Fruit fly (Drosophila melanogaster) whole organism, embryonic: ENCODE results near the gene Dpm2.
A peak's percentile ranks its signal among the peaks of the same experiment; 100 is the strongest.

Experiments used
- Bgb ChIP-seq: fragments of 200-800 bp; sonication (Bioruptor generic); IDR thresholded peaks from 2 replicates; pipeline ENCODE4 v1.3.6; 2022; ENCODE audit warnings: missing biosample characterization, missing genetic modification characterization; ENCODE audit not compliant: partially characterized antibody
- Blimp-1 ChIP-seq: fragments of 200-800 bp; sonication (Bioruptor generic); optimal IDR thresholded peaks from 3 replicates; lab custom pipeline; 2018; ENCODE audit warnings: missing biosample characterization, missing genetic modification characterization, mild to moderate bottlenecking, moderate library complexity, missing genetic modification reagents
- BtbVII ChIP-seq: fragments of 200-800 bp; sonication (Bioruptor generic); optimal IDR thresholded peaks from 3 replicates; lab custom pipeline; 2017; ENCODE audit warnings: missing biosample characterization, mild to moderate bottlenecking, missing genetic modification characterization
- CG10979 ChIP-seq: fragments of 200-800 bp; sonication (Bioruptor generic); optimal IDR thresholded peaks from 2 replicates; lab custom pipeline; 2018; ENCODE audit warnings: missing biosample characterization, mild to moderate bottlenecking, missing genetic modification characterization, moderate library complexity
- CG11247 ChIP-seq: fragments of 200-800 bp; sonication (Bioruptor generic); IDR thresholded peaks from 2 replicates; pipeline ENCODE4 v1.3.6; 2022; ENCODE audit warnings: missing biosample characterization, missing genetic modification characterization
- CG13287 ChIP-seq: fragments of 200-800 bp; sonication (Bioruptor generic); IDR thresholded peaks from 2 replicates; pipeline ENCODE4 v1.3.6; 2022; ENCODE audit warnings: missing biosample characterization, missing genetic modification characterization; ENCODE audit not compliant: partially characterized antibody
- CG15601 ChIP-seq: fragments of 200-800 bp; sonication (Bioruptor generic); optimal IDR thresholded peaks from 3 replicates; lab custom pipeline; 2019; ENCODE audit warnings: missing biosample characterization, mild to moderate bottlenecking, missing genetic modification characterization, moderate library complexity
- CG1602 ChIP-seq: fragments of 200-800 bp; sonication (Bioruptor generic); optimal IDR thresholded peaks from 3 replicates; lab custom pipeline; 2016; ENCODE audit warnings: missing biosample characterization, missing genetic modification characterization
- CG18476 ChIP-seq: fragments of 200-800 bp; sonication (Bioruptor generic); optimal IDR thresholded peaks from 2 replicates; lab custom pipeline; 2016; ENCODE audit warnings: missing biosample characterization, mild to moderate bottlenecking, missing genetic modification characterization
- CG2116 ChIP-seq: fragments of 200-800 bp; sonication (Bioruptor generic); optimal IDR thresholded peaks from 3 replicates; lab custom pipeline; 2018; ENCODE audit warnings: missing biosample characterization, mild to moderate bottlenecking, missing genetic modification characterization
- CG2678 ChIP-seq: fragments of 200-800 bp; sonication (Bioruptor generic); optimal IDR thresholded peaks from 3 replicates; lab custom pipeline; 2019; ENCODE audit warnings: missing biosample characterization, mild to moderate bottlenecking, missing genetic modification characterization, moderate library complexity
- CG30431 ChIP-seq: fragments of 200-800 bp; sonication (Bioruptor generic); optimal IDR thresholded peaks from 2 replicates; lab custom pipeline; 2017; ENCODE audit warnings: missing biosample characterization, missing genetic modification characterization
- CG31224 ChIP-seq: fragments of 200-800 bp; sonication (Bioruptor generic); IDR thresholded peaks from 2 replicates; pipeline ENCODE4 v1.3.6; 2022; ENCODE audit warnings: missing biosample characterization, missing genetic modification characterization
- CG4360 ChIP-seq: fragments of 200-800 bp; sonication (Bioruptor generic); IDR thresholded peaks from 2 replicates; pipeline ENCODE4 v1.3.6; 2022; ENCODE audit warnings: missing biosample characterization, missing genetic modification characterization
- CG6254 ChIP-seq: fragments of 200-800 bp; sonication (Bioruptor generic); optimal IDR thresholded peaks from 3 replicates; lab custom pipeline; 2017; ENCODE audit warnings: mild to moderate bottlenecking, missing biosample characterization, missing genetic modification reagents, missing genetic modification characterization
- CG6765 ChIP-seq: fragments of 200-800 bp; sonication (Bioruptor generic); optimal IDR thresholded peaks from 3 replicates; lab custom pipeline; 2017; ENCODE audit warnings: missing biosample characterization, mild to moderate bottlenecking, missing genetic modification characterization
- CG6791 ChIP-seq: fragments of 200-800 bp; sonication (Bioruptor generic); IDR thresholded peaks from 3 replicates; pipeline ENCODE4 v1.3.6; 2022; ENCODE audit warnings: missing biosample characterization, missing genetic modification characterization; ENCODE audit not compliant: partially characterized antibody
- CG8281 ChIP-seq: fragments of 200-800 bp; sonication (Bioruptor generic); optimal IDR thresholded peaks from 2 replicates; lab custom pipeline; 2018; ENCODE audit warnings: missing biosample characterization, mild to moderate bottlenecking, missing genetic modification characterization, moderate library complexity
- CTCF ChIP-seq: fragments of 200-800 bp; sonication (Bioruptor generic); optimal IDR thresholded peaks from 2 replicates; lab custom pipeline; 2017; ENCODE audit warnings: missing biosample characterization, mild to moderate bottlenecking, missing genetic modification characterization, moderate library complexity
- CkIIα-i1 ChIP-seq: fragments of 200-800 bp; sonication (Bioruptor generic); IDR thresholded peaks from 2 replicates; pipeline ENCODE4 v1.3.6; 2022; ENCODE audit warnings: missing biosample characterization, missing genetic modification characterization
- CoRest ChIP-seq: fragments of 200-800 bp; sonication (Bioruptor generic); optimal IDR thresholded peaks from 3 replicates; lab custom pipeline; 2018; ENCODE audit warnings: missing biosample characterization, mild to moderate bottlenecking, missing genetic modification characterization, moderate library complexity
- HLHmδ ChIP-seq: fragments of 200-800 bp; sonication (Bioruptor generic); optimal IDR thresholded peaks from 2 replicates; lab custom pipeline; 2018; ENCODE audit warnings: missing biosample characterization, mild to moderate bottlenecking, missing genetic modification characterization, moderate library complexity
- Hr51 ChIP-seq, 2 experiments: fragments of 200-800 bp; sonication (Bioruptor generic); optimal IDR thresholded peaks; 2 replicates in 1 of 2; 3 replicates in 1 of 2; lab custom pipeline; 2016 to 2018; ENCODE audit warnings: missing biosample characterization in 2 of 2, missing genetic modification characterization in 2 of 2, mild to moderate bottlenecking in 1 of 2, moderate library complexity in 1 of 2
- Jarid2 ChIP-seq: fragments of 200-800 bp; sonication (Bioruptor generic); optimal IDR thresholded peaks from 3 replicates; lab custom pipeline; 2017; ENCODE audit warnings: mild to moderate bottlenecking, missing biosample characterization, missing genetic modification reagents, missing genetic modification characterization
- Lhr ChIP-seq: fragments of 200-800 bp; sonication (Bioruptor generic); optimal IDR thresholded peaks from 3 replicates; lab custom pipeline; 2017; ENCODE audit warnings: mild to moderate bottlenecking, missing biosample characterization, missing genetic modification reagents, missing genetic modification characterization
- Nf-YB ChIP-seq: fragments of 200-800 bp; sonication (Bioruptor generic); optimal IDR thresholded peaks from 3 replicates; lab custom pipeline; 2019; ENCODE audit warnings: missing biosample characterization, mild to moderate bottlenecking, missing genetic modification characterization, moderate library complexity
- Opbp ChIP-seq: fragments of 200-800 bp; sonication (Bioruptor generic); IDR thresholded peaks from 3 replicates; pipeline ENCODE4 v1.3.6; 2022; ENCODE audit warnings: missing biosample characterization, missing genetic modification characterization; ENCODE audit not compliant: partially characterized antibody
- Pdp1 ChIP-seq, 2 experiments: fragments of 200-800 bp; sonication (Bioruptor generic); optimal IDR thresholded peaks; 3 replicates each; lab custom pipeline; 2016; ENCODE audit warnings: missing biosample characterization in 2 of 2, missing genetic modification characterization in 2 of 2, mild to moderate bottlenecking in 1 of 2, moderate library complexity in 1 of 2
- Sox102F ChIP-seq: fragments of 200-800 bp; sonication (Bioruptor generic); optimal IDR thresholded peaks from 2 replicates; lab custom pipeline; 2018; ENCODE audit warnings: missing biosample characterization, mild to moderate bottlenecking, missing genetic modification characterization, moderate library complexity
- Vsx1 ChIP-seq: fragments of 200-800 bp; sonication (Bioruptor generic); optimal IDR thresholded peaks from 2 replicates; lab custom pipeline; 2017; ENCODE audit warnings: missing biosample characterization, mild to moderate bottlenecking, missing genetic modification characterization, missing genetic modification reagents
- chm ChIP-seq: fragments of 200-800 bp; sonication (Bioruptor generic); IDR thresholded peaks from 2 replicates; pipeline ENCODE4 v1.3.6; 2022; ENCODE audit warnings: missing biosample characterization, missing genetic modification characterization
- crc ChIP-seq: fragments of 200-800 bp; sonication (Bioruptor generic); optimal IDR thresholded peaks from 2 replicates; lab custom pipeline; 2016; ENCODE audit warnings: missing biosample characterization, missing genetic modification characterization
- crol ChIP-seq: fragments of 200-800 bp; sonication (Bioruptor generic); IDR thresholded peaks from 2 replicates; pipeline ENCODE4 v1.3.6; 2022; ENCODE audit warnings: missing biosample characterization, missing genetic modification characterization
- dmrt99B ChIP-seq: fragments of 200-800 bp; sonication (Bioruptor generic); optimal IDR thresholded peaks from 2 replicates; lab custom pipeline; 2018; ENCODE audit warnings: missing biosample characterization, mild to moderate bottlenecking, missing genetic modification characterization, moderate library complexity
- fd3F ChIP-seq: fragments of 200-800 bp; sonication (Bioruptor generic); optimal IDR thresholded peaks from 2 replicates; lab custom pipeline; 2018; ENCODE audit warnings: missing biosample characterization, mild to moderate bottlenecking, missing genetic modification characterization, moderate library complexity
- ftz-f1 ChIP-seq: fragments of 200-800 bp; sonication (Bioruptor generic); optimal IDR thresholded peaks from 2 replicates; lab custom pipeline; 2016; ENCODE audit warnings: missing biosample characterization, missing genetic modification characterization
- gem ChIP-seq: fragments of 200-800 bp; sonication (Bioruptor generic); optimal IDR thresholded peaks from 2 replicates; lab custom pipeline; 2019; ENCODE audit warnings: missing biosample characterization, mild to moderate bottlenecking, missing genetic modification characterization, moderate library complexity
- jumu ChIP-seq: fragments of 200-800 bp; sonication (Bioruptor generic); optimal IDR thresholded peaks from 3 replicates; lab custom pipeline; 2016; ENCODE audit warnings: missing biosample characterization, missing genetic modification characterization
- lmd ChIP-seq: fragments of 200-800 bp; sonication (Bioruptor generic); IDR thresholded peaks from 2 replicates; pipeline ENCODE4 v1.3.6; 2022; ENCODE audit warnings: missing biosample characterization, missing genetic modification characterization
- luna ChIP-seq: fragments of 200-800 bp; sonication (Bioruptor generic); optimal IDR thresholded peaks from 2 replicates; lab custom pipeline; 2016; ENCODE audit warnings: missing biosample characterization, missing genetic modification characterization
- oc ChIP-seq: fragments of 200-800 bp; sonication (Bioruptor generic); optimal IDR thresholded peaks from 2 replicates; lab custom pipeline; 2018; ENCODE audit warnings: missing biosample characterization, mild to moderate bottlenecking, missing genetic modification characterization, moderate library complexity
- phol ChIP-seq: fragments of 200-800 bp; sonication (Bioruptor generic); optimal IDR thresholded peaks from 3 replicates; lab custom pipeline; 2018; ENCODE audit warnings: missing biosample characterization, mild to moderate bottlenecking, missing genetic modification characterization, moderate library complexity
- psq ChIP-seq: fragments of 200-800 bp; sonication (Bioruptor generic); optimal IDR thresholded peaks from 2 replicates; lab custom pipeline; 2017; ENCODE audit warnings: missing biosample characterization, missing genetic modification characterization
- pzg ChIP-seq: fragments of 200-800 bp; sonication (Bioruptor generic); optimal IDR thresholded peaks from 3 replicates; lab custom pipeline; 2018; ENCODE audit warnings: missing biosample characterization, mild to moderate bottlenecking, missing genetic modification characterization, moderate library complexity
- sens ChIP-seq: fragments of 200-800 bp; sonication (Bioruptor generic); peaks from one replicate; lab custom pipeline; 2016; ENCODE audit warnings: missing biosample characterization, missing genetic modification characterization
- stwl ChIP-seq: fragments of 200-800 bp; sonication (Bioruptor generic); optimal IDR thresholded peaks from 3 replicates; lab custom pipeline; 2018; ENCODE audit warnings: missing biosample characterization, mild to moderate bottlenecking, missing genetic modification characterization, moderate library complexity
- tna ChIP-seq: fragments of 200-800 bp; sonication (Bioruptor generic); IDR thresholded peaks from 2 replicates; pipeline ENCODE4 v1.3.6; 2022; ENCODE audit warnings: missing biosample characterization, missing genetic modification characterization; ENCODE audit not compliant: partially characterized antibody
- trem ChIP-seq: fragments of 200-800 bp; optimal IDR thresholded peaks from 3 replicates; lab custom pipeline; 2019; ENCODE audit warnings: missing biosample characterization, mild to moderate bottlenecking, missing genetic modification characterization, moderate library complexity
- z ChIP-seq: fragments of 200-800 bp; sonication (Bioruptor generic); IDR thresholded peaks from 3 replicates; pipeline ENCODE4 v1.3.6; 2022; ENCODE audit warnings: missing biosample characterization, missing genetic modification characterization

Gene Dpm2

dm6 chr3L:3274463-3275177 is 44.7 kb upstream of the Dpm2 start:
- TF ChIP-seq luna (GFP tag; lab: Kevin White, UChicago) (no peak), crc (GFP tag; lab: Kevin White, UChicago) (no peak), Sox102F (GFP tag; lab: Kevin White, UChicago) (peak; percentile 37), Vsx1 (GFP tag; lab: Kevin White, UChicago) (no peak), CG10979 (tag; lab: Kevin White, UChicago) (no peak), psq (GFP tag; lab: Kevin White, UChicago) (no peak), oc (peak; percentile 24), Hr51 (GFP tag; optimal IDR thresholded peaks at IDR 0.05; lab: Kevin White, UChicago) (no peak), HLHmδ (GFP tag; lab: Kevin White, UChicago) (no peak), CG4360 (GFP tag; lab: Robert Waterston, UW) (no peak), lmd (GFP tag; lab: Robert Waterston, UW) (no peak), CG18476 (GFP tag; lab: Kevin White, UChicago) (no peak), CG2678 (tag; lab: Kevin White, UChicago) (peak; percentile 2), sens (GFP tag; lab: Kevin White, UChicago) (peak; percentile 70), chm (GFP tag; lab: Robert Waterston, UW) (no peak), phol (tag; lab: Kevin White, UChicago) (peak; percentile 17), CG30431 (GFP tag; lab: Kevin White, UChicago) (no peak), CG8281 (no peak), fd3F (GFP tag; lab: Kevin White, UChicago) (no peak), dmrt99B (tag; lab: Kevin White, UChicago) (peak; percentile 13), pzg (no peak), CG6254 (GFP tag; lab: Kevin White, UChicago) (no peak), BtbVII (no peak), CG31224 (GFP tag; lab: Robert Waterston, UW) (no peak), CG1602 (GFP tag; lab: Kevin White, UChicago) (no peak), gem (tag; lab: Kevin White, UChicago) (peak; percentile 16), Nf-YB (GFP tag; lab: Kevin White, UChicago) (no peak), CkIIα-i1 (GFP tag; lab: Robert Waterston, UW) (no peak), Blimp-1 (GFP tag; lab: Kevin White, UChicago) (peak; percentile 92), CG6791 (no peak), CG6765 (GFP tag; lab: Kevin White, UChicago) (no peak)
- TF ChIP-seq, all 482 proteins: peak for 8

DNA sequence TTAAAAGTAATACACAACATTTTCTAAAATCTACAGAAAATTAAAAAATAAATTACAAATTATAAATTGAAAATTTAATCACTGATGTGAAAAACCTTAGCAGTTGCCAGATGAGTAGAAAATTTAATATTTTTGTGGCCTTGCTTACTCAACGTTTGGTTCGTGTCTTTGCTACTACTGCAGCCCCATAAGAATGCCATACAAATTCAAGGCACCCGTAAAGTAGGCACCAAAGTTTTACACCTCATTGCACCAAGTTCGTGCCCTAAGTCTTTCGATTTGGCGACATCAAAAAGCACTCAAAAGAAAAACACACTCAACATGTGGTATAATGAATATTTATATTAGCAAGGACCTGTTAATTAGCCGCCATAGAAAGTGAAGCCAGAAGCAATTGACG is 42.4 kb upstream of the Dpm2 start:
- TF ChIP-seq jumu (GFP tag; lab: Kevin White, UChicago) (no peak), stwl (peak; percentile 54), CG15601 (tag; lab: Kevin White, UChicago) (peak; percentile 3), Opbp (GFP tag; lab: Robert Waterston, UW) (peak; percentile 49; the same call in 1 of the 3 replicates), crol (no peak), Pdp1 (GFP tag; optimal IDR thresholded peaks at IDR 0.05; lab: Kevin White, UChicago) (peak in 1 of 2 experiments; percentile 26), ftz-f1 (GFP tag; lab: Kevin White, UChicago) (peak; percentile 80), trem (peak; percentile 16), CG13287 (GFP tag; lab: Robert Waterston, UW) (peak; percentile 62; the same call in 1 of the 2 replicates), CG11247 (GFP tag; lab: Robert Waterston, UW) (peak; percentile 95), CG2116 (GFP tag; lab: Kevin White, UChicago) (no peak), z (GFP tag; lab: Robert Waterston, UW) (peak; percentile 83), CTCF (peak; percentile 58), CoRest (tag; lab: Kevin White, UChicago) (peak; percentile 27), Jarid2 (GFP tag; lab: Kevin White, UChicago) (no peak), tna (no peak), Lhr (GFP tag; lab: Kevin White, UChicago) (peak; percentile 56), Bgb (GFP tag; lab: Robert Waterston, UW) (peak; percentile 23; the same call in 1 of the 2 replicates)
